Worm (Caenorhabditis elegans) whole organism, L2 larva: ENCODE measurements around the gene ugt-11.

Experiments
- ama-1 ChIP-seq: fragments of 150-350 bp; optimal IDR thresholded peaks from 2 replicates; lab custom pipeline; 2018; ENCODE audit warnings: inconsistent platforms
- ceh-82 ChIP-seq: fragments of 150-350 bp; optimal IDR thresholded peaks from 2 replicates; lab custom pipeline; 2014; ENCODE audit warnings: missing biosample characterization, missing genetic modification characterization
- nhr-11 ChIP-seq: fragments of 150-350 bp; optimal IDR thresholded peaks from 2 replicates; lab custom pipeline; 2014; ENCODE audit warnings: missing biosample characterization, missing genetic modification characterization
- nhr-237 ChIP-seq: fragments of 150-350 bp; optimal IDR thresholded peaks from 2 replicates; lab custom pipeline; 2014; ENCODE audit warnings: missing biosample characterization, missing genetic modification characterization
- nhr-6 ChIP-seq: fragments of 150-350 bp; optimal IDR thresholded peaks from 2 replicates; lab custom pipeline; 2014; ENCODE audit warnings: missing biosample characterization, missing genetic modification characterization
- snpc-4 ChIP-seq: fragments of 150-350 bp; optimal IDR thresholded peaks from 2 replicates; lab custom pipeline; 2014; ENCODE audit warnings: missing biosample characterization, missing genetic modification characterization
- unc-62 ChIP-seq: fragments of 150-350 bp; optimal IDR thresholded peaks from 2 replicates; lab custom pipeline; 2014; ENCODE audit warnings: missing biosample characterization, missing genetic modification reagents, missing genetic modification characterization
- ztf-4 ChIP-seq: fragments of 150-350 bp; optimal IDR thresholded peaks from 2 replicates; lab custom pipeline; 2014; ENCODE audit warnings: missing biosample characterization, missing genetic modification characterization

- no peak for TF ChIP-seq nhr-237 (tag; lab: Kevin White, UChicago)
- TF ChIP-seq unc-62 (GFP tag; lab: Kevin White, UChicago) = no peak
- TF ChIP-seq nhr-6 (tag; lab: Kevin White, UChicago) = no peak
- TF ChIP-seq snpc-4 = no peak
- no peak for TF ChIP-seq ztf-4 (tag; lab: Kevin White, UChicago)
- TF ChIP-seq ama-1 = no peak
- no peak for TF ChIP-seq ceh-82 (tag; lab: Kevin White, UChicago)
- TF ChIP-seq nhr-11 (tag; lab: Kevin White, UChicago) = no peak
These were observed 10.4 kb downstream of the ugt-11 start, which contains the start of gene T19H12.12 for ce11 chrV:4884490-4884889.
